Worm (Caenorhabditis elegans): ENCODE results near the gene ZK402.5.

DNA sequence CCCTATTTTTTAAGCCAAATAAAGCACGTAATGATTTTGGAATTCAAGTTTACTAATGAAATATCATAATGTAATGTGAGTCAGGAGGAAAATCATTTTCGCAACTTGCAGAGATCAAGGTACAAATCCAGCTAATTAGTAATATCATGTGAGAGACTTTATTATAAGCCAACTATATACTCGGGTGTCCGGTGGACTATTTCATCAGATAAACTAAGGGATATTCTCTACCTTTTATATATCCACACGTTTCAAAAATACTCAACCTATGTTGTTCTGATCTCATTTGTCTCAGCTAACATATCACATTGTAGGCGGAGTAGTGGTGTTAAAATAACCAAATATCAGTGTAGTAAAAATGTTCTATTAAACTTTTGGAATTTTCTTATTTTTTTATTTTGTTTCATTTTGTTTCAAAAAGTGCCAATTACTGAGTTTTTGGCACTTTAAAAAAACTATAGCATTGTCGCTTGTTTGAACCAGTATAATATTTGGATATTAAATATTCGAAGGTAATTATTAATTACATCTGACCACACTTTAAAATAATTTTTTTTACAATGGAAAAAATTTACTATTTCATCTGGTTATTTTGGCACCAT lies 11.7 kb downstream of the ZK402.5 start:
- TF ChIP-seq dao-5 (tag; optimal IDR thresholded peaks at IDR 0.05) (peak; percentile 11), W03F9.2 (tag; optimal IDR thresholded peaks at IDR 0.05) (peak; percentile 88)
